Fruit fly (Drosophila melanogaster) whole organism, embryonic: ENCODE measurements around the gene Polr2D.

ENCODE experiments used
- ATbp ChIP-seq: fragments of 200-800 bp; sonication (Bioruptor generic); optimal IDR thresholded peaks from 2 replicates; lab custom pipeline; 2017; ENCODE audit warnings: missing biosample characterization, mild to moderate bottlenecking, missing genetic modification characterization, missing genetic modification reagents
- CG1024 ChIP-seq: fragments of 200-800 bp; sonication (Bioruptor generic); IDR thresholded peaks from 2 replicates; pipeline ENCODE4 v1.3.6; 2022; ENCODE audit warnings: missing biosample characterization, missing genetic modification characterization
- CG10654 ChIP-seq: fragments of 200-800 bp; sonication (Bioruptor generic); optimal IDR thresholded peaks from 2 replicates; lab custom pipeline; 2016; ENCODE audit warnings: missing biosample characterization, missing genetic modification characterization
- CG13624 ChIP-seq: fragments of 200-800 bp; sonication (Bioruptor generic); optimal IDR thresholded peaks from 2 replicates; lab custom pipeline; 2016; ENCODE audit warnings: missing biosample characterization, missing genetic modification characterization
- CG14014 ChIP-seq: fragments of 200-800 bp; sonication (Bioruptor generic); IDR thresholded peaks from 2 replicates; pipeline ENCODE4 v1.3.6; 2022; ENCODE audit warnings: missing biosample characterization, missing genetic modification characterization
- CG15011 ChIP-seq: fragments of 200-800 bp; sonication (Bioruptor generic); optimal IDR thresholded peaks from 3 replicates; lab custom pipeline; 2018; ENCODE audit warnings: missing biosample characterization, mild to moderate bottlenecking, missing genetic modification characterization
- CG1603 ChIP-seq: fragments of 200-800 bp; sonication (Bioruptor generic); optimal IDR thresholded peaks from 2 replicates; lab custom pipeline; 2019; ENCODE audit warnings: missing biosample characterization, mild to moderate bottlenecking, missing genetic modification characterization, moderate library complexity
- CG17186 ChIP-seq: fragments of 200-800 bp; sonication (Bioruptor generic); optimal IDR thresholded peaks from 3 replicates; lab custom pipeline; 2017; ENCODE audit warnings: missing biosample characterization, missing genetic modification reagents, missing genetic modification characterization
- CG1792 ChIP-seq: fragments of 200-800 bp; sonication (Bioruptor generic); optimal IDR thresholded peaks from 2 replicates; lab custom pipeline; 2016; ENCODE audit warnings: missing biosample characterization, missing genetic modification characterization
- CG30403 ChIP-seq: fragments of 200-800 bp; sonication (Bioruptor generic); optimal IDR thresholded peaks from 3 replicates; lab custom pipeline; 2016; ENCODE audit warnings: missing biosample characterization, missing genetic modification characterization
- CG32532 ChIP-seq: fragments of 200-800 bp; sonication (Bioruptor generic); IDR thresholded peaks from 2 replicates; pipeline ENCODE4 v1.3.6; 2022; ENCODE audit warnings: missing biosample characterization, missing genetic modification characterization
- CG32767 ChIP-seq: fragments of 200-800 bp; sonication (Bioruptor generic); IDR thresholded peaks from 2 replicates; pipeline ENCODE4 v1.3.6; 2022; ENCODE audit warnings: missing biosample characterization, missing genetic modification characterization
- CG6254 ChIP-seq: fragments of 200-800 bp; sonication (Bioruptor generic); optimal IDR thresholded peaks from 3 replicates; lab custom pipeline; 2017; ENCODE audit warnings: mild to moderate bottlenecking, missing biosample characterization, missing genetic modification reagents, missing genetic modification characterization
- CG6765 ChIP-seq: fragments of 200-800 bp; sonication (Bioruptor generic); optimal IDR thresholded peaks from 3 replicates; lab custom pipeline; 2017; ENCODE audit warnings: missing biosample characterization, mild to moderate bottlenecking, missing genetic modification characterization
- CG7271 ChIP-seq: fragments of 200-800 bp; sonication (Bioruptor generic); optimal IDR thresholded peaks from 2 replicates; lab custom pipeline; 2018; ENCODE audit warnings: missing biosample characterization, mild to moderate bottlenecking, missing genetic modification characterization, moderate library complexity
- CG9797 ChIP-seq: fragments of 200-800 bp; sonication (Bioruptor generic); optimal IDR thresholded peaks from 3 replicates; lab custom pipeline; 2018; ENCODE audit warnings: missing biosample characterization, mild to moderate bottlenecking, missing genetic modification characterization
- Camta ChIP-seq: fragments of 200-800 bp; sonication (Bioruptor generic); optimal IDR thresholded peaks from 2 replicates; lab custom pipeline; 2016; ENCODE audit warnings: missing biosample characterization, missing genetic modification characterization
- CoRest ChIP-seq: fragments of 200-800 bp; sonication (Bioruptor generic); optimal IDR thresholded peaks from 3 replicates; lab custom pipeline; 2018; ENCODE audit warnings: missing biosample characterization, mild to moderate bottlenecking, missing genetic modification characterization, moderate library complexity
- CrebB ChIP-seq: fragments of 200-800 bp; sonication (Bioruptor generic); optimal IDR thresholded peaks from 3 replicates; lab custom pipeline; 2018; ENCODE audit warnings: missing biosample characterization, mild to moderate bottlenecking, missing genetic modification characterization
- E2f2 ChIP-seq: fragments of 200-800 bp; sonication (Bioruptor generic); IDR thresholded peaks from 2 replicates; pipeline ENCODE4 v1.3.6; 2022; ENCODE audit warnings: missing biosample characterization, missing genetic modification characterization
- Ets97D ChIP-seq: fragments of 200-800 bp; sonication (Bioruptor generic); optimal IDR thresholded peaks from 3 replicates; lab custom pipeline; 2016; ENCODE audit warnings: missing biosample characterization, missing genetic modification characterization
- Hr51 ChIP-seq, 2 experiments: fragments of 200-800 bp; sonication (Bioruptor generic); optimal IDR thresholded peaks; 2 replicates in 1 of 2; 3 replicates in 1 of 2; lab custom pipeline; 2016 to 2018; ENCODE audit warnings: missing biosample characterization in 2 of 2, missing genetic modification characterization in 2 of 2, mild to moderate bottlenecking in 1 of 2, moderate library complexity in 1 of 2
- Kr ChIP-seq: fragments of 200-800 bp; sonication (Bioruptor generic); optimal IDR thresholded peaks from 2 replicates; lab custom pipeline; 2017; ENCODE audit warnings: missing biosample characterization, mild to moderate bottlenecking, missing genetic modification characterization
- Lhr ChIP-seq: fragments of 200-800 bp; sonication (Bioruptor generic); optimal IDR thresholded peaks from 3 replicates; lab custom pipeline; 2017; ENCODE audit warnings: mild to moderate bottlenecking, missing biosample characterization, missing genetic modification reagents, missing genetic modification characterization
- Meics ChIP-seq: fragments of 200-800 bp; sonication (Bioruptor generic); optimal IDR thresholded peaks from 2 replicates; lab custom pipeline; 2017; ENCODE audit warnings: missing biosample characterization, mild to moderate bottlenecking, missing genetic modification characterization
- Neu2 ChIP-seq: fragments of 200-800 bp; sonication (Bioruptor generic); optimal IDR thresholded peaks from 3 replicates; lab custom pipeline; 2016; ENCODE audit warnings: missing biosample characterization, missing genetic modification characterization, borderline replicate concordance
- Oli ChIP-seq: fragments of 200-800 bp; sonication (Bioruptor generic); optimal IDR thresholded peaks from 2 replicates; lab custom pipeline; 2018; ENCODE audit warnings: missing biosample characterization, mild to moderate bottlenecking, missing genetic modification characterization, moderate library complexity
- Sry-β ChIP-seq: fragments of 200-800 bp; sonication (Bioruptor generic); optimal IDR thresholded peaks from 2 replicates; lab custom pipeline; 2018; ENCODE audit warnings: missing biosample characterization, mild to moderate bottlenecking, missing genetic modification characterization, moderate library complexity
- Stat92E ChIP-seq, 3 experiments: fragments of >200 bp in 2 of 3; fragments of 200-800 bp in 1 of 3; sonication (Bioruptor generic) in 1 of 3; optimal IDR thresholded peaks; 2 replicates each; lab custom pipeline; 2017 to 2019; ENCODE audit warnings: missing biosample characterization in 3 of 3, missing genetic modification characterization in 3 of 3, mild to moderate bottlenecking in 1 of 3, moderate library complexity in 1 of 3
- Tbp ChIP-seq: fragments of >200 bp; optimal IDR thresholded peaks from 2 replicates; lab custom pipeline; 2018; ENCODE audit warnings: missing biosample characterization, missing genetic modification characterization
- az2 ChIP-seq: fragments of 200-800 bp; sonication (Bioruptor generic); optimal IDR thresholded peaks from 3 replicates; lab custom pipeline; 2016; ENCODE audit warnings: missing biosample characterization, missing genetic modification characterization
- br ChIP-seq: fragments of >200 bp; optimal IDR thresholded peaks from 2 replicates; lab custom pipeline; 2017
- dmrt99B ChIP-seq: fragments of 200-800 bp; sonication (Bioruptor generic); optimal IDR thresholded peaks from 2 replicates; lab custom pipeline; 2018; ENCODE audit warnings: missing biosample characterization, mild to moderate bottlenecking, missing genetic modification characterization, moderate library complexity
- fd102C ChIP-seq: fragments of 200-800 bp; sonication (Bioruptor generic); optimal IDR thresholded peaks from 2 replicates; lab custom pipeline; 2018; ENCODE audit warnings: missing biosample characterization, mild to moderate bottlenecking, missing genetic modification characterization, moderate library complexity
- fd64A ChIP-seq: fragments of 200-800 bp; sonication (Bioruptor generic); optimal IDR thresholded peaks from 3 replicates; lab custom pipeline; 2018; ENCODE audit warnings: missing biosample characterization, mild to moderate bottlenecking, missing genetic modification characterization
- gt ChIP-seq: fragments of 200-800 bp; sonication (Bioruptor generic); IDR thresholded peaks from 2 replicates; pipeline ENCODE4 v1.3.6; 2022; ENCODE audit warnings: missing biosample characterization, missing genetic modification characterization
- knrl ChIP-seq: fragments of 200-800 bp; sonication (Bioruptor generic); IDR thresholded peaks from 3 replicates; pipeline ENCODE4 v1.3.6; 2022; ENCODE audit warnings: missing biosample characterization, missing genetic modification characterization; ENCODE audit not compliant: partially characterized antibody
- luna ChIP-seq: fragments of 200-800 bp; sonication (Bioruptor generic); optimal IDR thresholded peaks from 2 replicates; lab custom pipeline; 2016; ENCODE audit warnings: missing biosample characterization, missing genetic modification characterization
- odd ChIP-seq: fragments of 200-800 bp; sonication (Bioruptor generic); optimal IDR thresholded peaks from 2 replicates; lab custom pipeline; 2017; ENCODE audit warnings: missing biosample characterization, mild to moderate bottlenecking, missing genetic modification characterization
- pzg ChIP-seq: fragments of 200-800 bp; sonication (Bioruptor generic); optimal IDR thresholded peaks from 3 replicates; lab custom pipeline; 2018; ENCODE audit warnings: missing biosample characterization, mild to moderate bottlenecking, missing genetic modification characterization, moderate library complexity
- run ChIP-seq: fragments of 200-800 bp; sonication (Bioruptor generic); optimal IDR thresholded peaks from 3 replicates; lab custom pipeline; 2018; ENCODE audit warnings: missing biosample characterization, mild to moderate bottlenecking, missing genetic modification characterization
- salm ChIP-seq: fragments of 200-800 bp; sonication (Bioruptor generic); optimal IDR thresholded peaks from 2 replicates; lab custom pipeline; 2018; ENCODE audit warnings: missing biosample characterization, mild to moderate bottlenecking, missing genetic modification characterization
- schlank ChIP-seq: fragments of 200-800 bp; sonication (Bioruptor generic); optimal IDR thresholded peaks from 2 replicates; lab custom pipeline; 2018; ENCODE audit warnings: missing biosample characterization, mild to moderate bottlenecking, missing genetic modification characterization
- sim ChIP-seq: fragments of 200-800 bp; sonication (Bioruptor generic); IDR thresholded peaks from 2 replicates; pipeline ENCODE4 v1.3.6; 2022; ENCODE audit warnings: missing biosample characterization, missing genetic modification characterization
- slou ChIP-seq: fragments of 200-800 bp; sonication (Bioruptor generic); optimal IDR thresholded peaks from 3 replicates; lab custom pipeline; 2016; ENCODE audit warnings: missing biosample characterization, missing genetic modification characterization
- slp2 ChIP-seq: fragments of 200-800 bp; sonication (Bioruptor generic); optimal IDR thresholded peaks from 2 replicates; lab custom pipeline; 2016; ENCODE audit warnings: missing biosample characterization, missing genetic modification characterization
- tin ChIP-seq: fragments of 200-800 bp; sonication (Bioruptor generic); optimal IDR thresholded peaks from 3 replicates; lab custom pipeline; 2016; ENCODE audit warnings: missing biosample characterization, missing genetic modification characterization
- ttk ChIP-seq: fragments of 200-800 bp; sonication (Bioruptor generic); IDR thresholded peaks from 2 replicates; pipeline ENCODE4 v2.1.2; 2022; ENCODE audit warnings: missing biosample characterization, missing genetic modification characterization
- usp ChIP-seq: fragments of >200 bp; optimal IDR thresholded peaks from 2 replicates; lab custom pipeline; 2017; ENCODE audit warnings: missing biosample characterization, missing genetic modification characterization
- vnd ChIP-seq: fragments of 200-800 bp; sonication (Bioruptor generic); IDR thresholded peaks from 3 replicates; pipeline ENCODE4 v1.3.6; 2022; ENCODE audit warnings: missing biosample characterization, missing genetic modification characterization; ENCODE audit not compliant: partially characterized antibody
- zfh2 ChIP-seq: fragments of 200-800 bp; sonication (Bioruptor generic); optimal IDR thresholded peaks from 2 replicates; lab custom pipeline; 2016; ENCODE audit warnings: missing biosample characterization, missing genetic modification characterization

Polr2D gene

dm6 chr3R:18215300-18215699 lies 40.0 kb downstream of the Polr2D start (continued):
- no peak for TF ChIP-seq CG6765 (GFP tag; lab: Kevin White, UChicago)
- no peak for TF ChIP-seq CG13624
- peak; percentile 2 for TF ChIP-seq CG1792 (GFP tag; lab: Kevin White, UChicago)
- TF ChIP-seq Lhr = no peak
- TF ChIP-seq fd64A = no peak
- TF ChIP-seq CG9797 (GFP tag; lab: Kevin White, UChicago) = no peak
- no peak for TF ChIP-seq CG15011 (GFP tag; lab: Kevin White, UChicago)
- no peak for TF ChIP-seq CG17186 (GFP tag; lab: Kevin White, UChicago)
- peak; percentile 53; the same call in 2 of the 3 replicates for TF ChIP-seq vnd (GFP tag; lab: Robert Waterston, UW)
- TF ChIP-seq Stat92E (GFP tag; optimal IDR thresholded peaks at IDR 0.05; lab: Kevin White, UChicago) = no peak
- TF ChIP-seq zfh2 (GFP tag; lab: Kevin White, UChicago) = peak; percentile 57
- TF ChIP-seq CG7271 (tag; lab: Kevin White, UChicago) = no peak
- TF ChIP-seq run (tag; lab: Kevin White, UChicago) = no peak
- TF ChIP-seq az2 (GFP tag; lab: Kevin White, UChicago) = peak; percentile 35
- TF ChIP-seq Tbp (GFP tag; lab: Kevin White, UChicago) = no peak
- peak; percentile 66 for TF ChIP-seq CG6254 (GFP tag; lab: Kevin White, UChicago)
- TF ChIP-seq gt (GFP tag; lab: Robert Waterston, UW) = no peak
- TF ChIP-seq Camta (GFP tag; lab: Kevin White, UChicago) = peak; percentile 28
- peak; percentile 66 for TF ChIP-seq E2f2 (GFP tag; lab: Robert Waterston, UW)
- TF ChIP-seq CG10654 = peak; percentile 9
- no peak for TF ChIP-seq odd (GFP tag; lab: Kevin White, UChicago)
- no peak for TF ChIP-seq Kr
- TF ChIP-seq CG1603 (tag; lab: Kevin White, UChicago) = peak; percentile 31
- TF ChIP-seq sim (GFP tag; lab: Robert Waterston, UW) = no peak
- no peak for TF ChIP-seq Neu2 (GFP tag; lab: Kevin White, UChicago)
- TF ChIP-seq Oli = no peak
- peak; percentile 59 for TF ChIP-seq CG30403 (GFP tag; lab: Kevin White, UChicago)
- TF ChIP-seq fd102C (GFP tag; lab: Kevin White, UChicago) = no peak
- TF ChIP-seq slou (GFP tag; lab: Kevin White, UChicago) = no peak
- TF ChIP-seq br (lab: Kevin White, UChicago) = no peak
- TF ChIP-seq CG14014 (GFP tag; lab: Robert Waterston, UW) = peak; percentile 48; the same call in 1 of the 2 replicates
- peak; percentile 50 for TF ChIP-seq Ets97D
- peak; percentile 24 for TF ChIP-seq Meics (GFP tag; lab: Kevin White, UChicago)
- no peak for TF ChIP-seq ttk (GFP tag; lab: Robert Waterston, UW)
- TF ChIP-seq CrebB (tag; lab: Kevin White, UChicago) = no peak
- no peak for TF ChIP-seq slp2
- peak; percentile 72; the same call in 2 of the 3 replicates for TF ChIP-seq knrl (GFP tag; lab: Robert Waterston, UW)
- peak; percentile 55 for TF ChIP-seq pzg
- TF ChIP-seq Sry-β (GFP tag; lab: Kevin White, UChicago) = no peak
- TF ChIP-seq usp (GFP tag; lab: Kevin White, UChicago) = no peak
- no peak for TF ChIP-seq ATbp (GFP tag; lab: Kevin White, UChicago)
- TF ChIP-seq salm (tag; lab: Kevin White, UChicago) = no peak
- no peak for TF ChIP-seq CG1024 (GFP tag; lab: Robert Waterston, UW)
- TF ChIP-seq CoRest = peak; percentile 37
- peak in 1 of 2 experiments; percentile 19 for TF ChIP-seq Hr51 (GFP tag; optimal IDR thresholded peaks at IDR 0.05; lab: Kevin White, UChicago)
- peak; percentile 33; the same call in 1 of the 2 replicates for TF ChIP-seq CG32767 (GFP tag; lab: Robert Waterston, UW)
- no peak for TF ChIP-seq dmrt99B (tag; lab: Kevin White, UChicago)
- TF ChIP-seq luna = no peak
- no peak for TF ChIP-seq CG32532 (GFP tag; lab: Robert Waterston, UW)
- no peak for TF ChIP-seq schlank
- peak; percentile 54 for TF ChIP-seq tin
